Fruit fly (Drosophila melanogaster): Measurements from ENCODE around the gene Inx2.

Inx2 gene

dm6 chrX:7001135-7001769 is 2.8 kb downstream of the Inx2 start (continued):
- TF ChIP-seq dmrt11E (tag; optimal IDR thresholded peaks at IDR 0.05) (peak; percentile 30), CG14667 (GFP tag; IDR thresholded peaks at IDR 0.05) (peak; percentile 41; the same call in 1 of the 2 replicates), Dfd (GFP tag; optimal IDR thresholded peaks at IDR 0.05) (no peak), Optix (GFP tag; IDR thresholded peaks at IDR 0.05) (0 out of 3 replicates have a peak, but pooled peaks have one; percentile 44), pb (GFP tag; optimal IDR thresholded peaks at IDR 0.05) (no peak), danr (GFP tag; IDR thresholded peaks at IDR 0.05) (no peak), Hey (tag; optimal IDR thresholded peaks at IDR 0.05) (no peak), CG11723 (GFP tag; optimal IDR thresholded peaks at IDR 0.05) (no peak), Asciz (GFP tag; optimal IDR thresholded peaks at IDR 0.05) (peak; percentile 30), prd (optimal IDR thresholded peaks at IDR 0.05) (no peak), prd (GFP tag; IDR thresholded peaks at IDR 0.05) (peak; percentile 56), trh (GFP tag; optimal IDR thresholded peaks at IDR 0.05) (no peak), CG4617 (GFP tag; optimal IDR thresholded peaks at IDR 0.05; ENCODE audit: borderline replicate concordance) (no peak), CG18011 (GFP tag; optimal IDR thresholded peaks at IDR 0.05) (no peak), Eip74EF (GFP tag; optimal IDR thresholded peaks at IDR 0.05) (no peak), gem (tag; optimal IDR thresholded peaks at IDR 0.05) (peak; percentile 68), bigmax (GFP tag; optimal IDR thresholded peaks at IDR 0.05) (no peak), BtbVII (GFP tag; optimal IDR thresholded peaks at IDR 0.05) (peak; percentile 9), gsb-n (tag; optimal IDR thresholded peaks at IDR 0.05) (peak; percentile 31), CG2199 (GFP tag; IDR thresholded peaks at IDR 0.05) (0 out of 3 replicates have a peak, but pooled peaks have one; percentile 16), CG15479 (GFP tag; optimal IDR thresholded peaks at IDR 0.05) (peak; percentile 42), CG12299 (tag; optimal IDR thresholded peaks at IDR 0.05) (peak; percentile 36), CG10209 (GFP tag; optimal IDR thresholded peaks at IDR 0.05) (peak; percentile 43), twi (tag; optimal IDR thresholded peaks at IDR 0.05) (peak; percentile 35), unpg (GFP tag; optimal IDR thresholded peaks at IDR 0.05) (peak; percentile 65), CG3065 (GFP tag; optimal IDR thresholded peaks at IDR 0.05) (no peak), D19B (GFP tag; optimal IDR thresholded peaks at IDR 0.05) (peak; percentile 55), chinmo (GFP tag; IDR thresholded peaks at IDR 0.05; ENCODE audit: partially characterized antibody) (peak; percentile 64; the same call in 1 of the 4 replicates), CG3838 (GFP tag; optimal IDR thresholded peaks at IDR 0.05) (no peak), az2 (GFP tag; optimal IDR thresholded peaks at IDR 0.05) (peak; percentile 58), ranshi (GFP tag; IDR thresholded peaks at IDR 0.05) (peak; percentile 63), Hr51 (GFP tag; optimal IDR thresholded peaks at IDR 0.05) (peak; percentile 26 to 61), CG1792 (GFP tag; optimal IDR thresholded peaks at IDR 0.05) (peak; percentile 23), CG11085 (GFP tag; IDR thresholded peaks at IDR 0.05) (0 out of 2 replicates have a peak, but pooled peaks have one; percentile 37), CG8478 (optimal IDR thresholded peaks at IDR 0.05) (no peak), Ssrp (tag; optimal IDR thresholded peaks at IDR 0.05) (no peak), CG30431 (GFP tag; optimal IDR thresholded peaks at IDR 0.05) (no peak), CG12769 (tag; optimal IDR thresholded peaks at IDR 0.05) (peak; percentile 59), NK7.1 (GFP tag; optimal IDR thresholded peaks at IDR 0.05) (no peak), lbe (GFP tag; optimal IDR thresholded peaks at IDR 0.05) (peak; percentile 39), CG7271 (tag; optimal IDR thresholded peaks at IDR 0.05) (no peak), en (GFP tag; optimal IDR thresholded peaks at IDR 0.05) (no peak), Hr3 (GFP tag; optimal IDR thresholded peaks at IDR 0.05) (no peak), ind (GFP tag; optimal IDR thresholded peaks at IDR 0.05) (peak; percentile 28), eyg (GFP tag; optimal IDR thresholded peaks at IDR 0.05) (no peak), CG13894 (tag; optimal IDR thresholded peaks at IDR 0.05) (peak; percentile 44), Opbp (GFP tag; IDR thresholded peaks at IDR 0.05; ENCODE audit: partially characterized antibody) (no peak), ATbp (GFP tag; optimal IDR thresholded peaks at IDR 0.05) (peak; percentile 43), CG30403 (GFP tag; optimal IDR thresholded peaks at IDR 0.05) (peak; percentile 53)
